Worm (Caenorhabditis elegans): ENCODE results near the gene Y38C1AA.6.

The Y38C1AA.6 gene

DNA sequence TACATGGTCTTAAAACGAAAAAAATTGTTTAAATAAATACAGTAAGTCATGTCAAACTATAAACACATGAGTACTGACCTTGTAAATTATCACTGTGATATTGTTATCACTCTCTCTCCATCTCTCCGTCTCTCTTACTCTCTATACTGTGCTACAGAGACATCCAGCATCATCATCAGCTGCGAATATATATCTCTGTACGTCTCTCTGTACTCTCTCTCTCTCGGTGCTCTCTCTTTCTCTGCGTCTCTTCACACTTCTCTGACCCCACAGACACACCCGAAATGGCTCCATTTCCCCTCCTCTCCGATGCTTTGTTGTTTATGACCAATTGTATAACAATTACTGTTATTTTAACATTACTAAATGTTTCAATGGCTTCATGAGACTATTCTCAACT is 48.0 kb downstream of the Y38C1AA.6 start:
- TF ChIP-seq ztf-4 (tag; optimal IDR thresholded peaks at IDR 0.05), result no peak
- TF ChIP-seq ets-5 (GFP tag; IDR thresholded peaks at IDR 0.05), result no peak
- TF ChIP-seq fkh-4 (tag; optimal IDR thresholded peaks at IDR 0.05; ENCODE audit: borderline replicate concordance), result no peak
- peak; percentile 35 to 38 for TF ChIP-seq lsy-2 (tag; optimal IDR thresholded peaks at IDR 0.05)
- peak in 2 of 6 experiments; percentile 22 to 50 for TF ChIP-seq elt-3 (tag; optimal IDR thresholded peaks at IDR 0.05)
- TF ChIP-seq xbp-1 (tag; optimal IDR thresholded peaks at IDR 0.05), result no peak
- peak; percentile 75 for TF ChIP-seq nhr-90 (tag; optimal IDR thresholded peaks at IDR 0.05; ENCODE audit: poor library complexity)
- no peak for TF ChIP-seq sup-37 (GFP tag; optimal IDR thresholded peaks at IDR 0.05)
- TF ChIP-seq nhr-47 (tag; optimal IDR thresholded peaks at IDR 0.05), result no peak
- no peak for TF ChIP-seq ceh-88 (GFP tag; IDR thresholded peaks at IDR 0.05)
- no peak for TF ChIP-seq ceh-63 (GFP tag; optimal IDR thresholded peaks at IDR 0.05)
- TF ChIP-seq nhr-237 (tag; optimal IDR thresholded peaks at IDR 0.05), result no peak
- TF ChIP-seq sptf-1 (tag; optimal IDR thresholded peaks at IDR 0.05), result no peak
- TF ChIP-seq efl-1 (optimal IDR thresholded peaks at IDR 0.05), result peak; percentile 50 to 53
- peak; percentile 32 to 94 for TF ChIP-seq efl-1 (GFP tag; optimal IDR thresholded peaks at IDR 0.05 in 1 of 2)
- no peak for TF ChIP-seq C04F5.9 (tag; optimal IDR thresholded peaks at IDR 0.05)
- peak; percentile 79 for TF ChIP-seq elt-2 (tag; optimal IDR thresholded peaks at IDR 0.05)
- no peak for TF ChIP-seq vab-15 (tag; optimal IDR thresholded peaks at IDR 0.05)
- TF ChIP-seq nhr-19 (GFP tag; conservative IDR thresholded peaks at IDR 0.05), result no peak; the same call in 1 of the 2 replicates
- no peak for TF ChIP-seq Y116A8C.19 (tag; optimal IDR thresholded peaks at IDR 0.05; ENCODE audit: borderline replicate concordance)
- TF ChIP-seq lin-35 (GFP tag; optimal IDR thresholded peaks at IDR 0.05), result peak in 1 of 2 experiments; percentile 66
- no peak for TF ChIP-seq efl-3 (GFP tag; optimal IDR thresholded peaks at IDR 0.05)
- no peak for TF ChIP-seq alr-1 (tag; optimal IDR thresholded peaks at IDR 0.05; ENCODE audit: borderline replicate concordance)
- TF ChIP-seq sox-4 (tag; optimal IDR thresholded peaks at IDR 0.05), result no peak
- no peak for TF ChIP-seq pqm-1 (tag; optimal IDR thresholded peaks at IDR 0.05)
- TF ChIP-seq C16A3.4 (tag; optimal IDR thresholded peaks at IDR 0.05), result no peak
- TF ChIP-seq hpl-2 (GFP tag; optimal IDR thresholded peaks at IDR 0.05), result no peak
- no peak for TF ChIP-seq unc-98 (GFP tag; IDR thresholded peaks at IDR 0.05)
- peak; percentile 11 for TF ChIP-seq lin-13 (GFP tag; optimal IDR thresholded peaks at IDR 0.05)
- no peak for TF ChIP-seq hlh-17 (GFP tag; optimal IDR thresholded peaks at IDR 0.05; ENCODE audit: borderline replicate concordance)
- no peak for TF ChIP-seq zag-1 (tag; optimal IDR thresholded peaks at IDR 0.05)
- TF ChIP-seq ces-1 (GFP tag; optimal IDR thresholded peaks at IDR 0.05), result no peak
- TF ChIP-seq dsc-1 (tag; optimal IDR thresholded peaks at IDR 0.05), result no peak
- TF ChIP-seq ceh-90 (tag; optimal IDR thresholded peaks at IDR 0.05), result no peak
- TF ChIP-seq mef-2 (tag; optimal IDR thresholded peaks at IDR 0.05), result no peak
- no peak for TF ChIP-seq unc-30 (tag; optimal IDR thresholded peaks at IDR 0.05)
- no peak for TF ChIP-seq fos-1 (tag; optimal IDR thresholded peaks at IDR 0.05)
- peak; percentile 10 to 25 (median 23) for TF ChIP-seq dpl-1 (GFP tag; optimal IDR thresholded peaks at IDR 0.05)
- no peak for TF ChIP-seq pax-3 (tag; optimal IDR thresholded peaks at IDR 0.05)
- TF ChIP-seq ama-1 (optimal IDR thresholded peaks at IDR 0.05), result no peak
- no peak for TF ChIP-seq egl-27 (tag; optimal IDR thresholded peaks at IDR 0.05)
- TF ChIP-seq nhr-76 (tag; optimal IDR thresholded peaks at IDR 0.05), result no peak
- no peak for TF ChIP-seq ceh-8 (GFP tag; optimal IDR thresholded peaks at IDR 0.05)
- TF ChIP-seq tlp-1 (tag; optimal IDR thresholded peaks at IDR 0.05), result no peak
- no peak for TF ChIP-seq pag-3 (tag; optimal IDR thresholded peaks at IDR 0.05; ENCODE audit: borderline replicate concordance, insufficient read depth)
- peak; percentile 9 for TF ChIP-seq unc-86 (tag; optimal IDR thresholded peaks at IDR 0.05)
- TF ChIP-seq nhr-12 (tag; optimal IDR thresholded peaks at IDR 0.05), result no peak
- peak; percentile 57 for TF ChIP-seq snu-23 (GFP tag; optimal IDR thresholded peaks at IDR 0.05)
- TF ChIP-seq tbx-2 (tag; optimal IDR thresholded peaks at IDR 0.05), result peak; percentile 41
- peak; percentile 14 for TF ChIP-seq blmp-1 (tag; optimal IDR thresholded peaks at IDR 0.05)
- TF ChIP-seq jun-1 (tag; optimal IDR thresholded peaks at IDR 0.05), result peak; percentile 31
- peak; percentile 61 for TF ChIP-seq skn-1 (tag; optimal IDR thresholded peaks at IDR 0.05)
- TF ChIP-seq mab-9 (GFP tag; IDR thresholded peaks at IDR 0.05), result no peak
- no peak for TF ChIP-seq F16B12.6 (tag; optimal IDR thresholded peaks at IDR 0.05)

Measured in whole organism, L1 larva.